Fruit fly (Drosophila melanogaster) whole organism, embryonic: ENCODE data around the gene Gr32a.

Experiments used
- Abd-B ChIP-seq: fragments of 200-800 bp; sonication (Bioruptor generic); optimal IDR thresholded peaks from 2 replicates; lab custom pipeline; 2018; ENCODE audit warnings: missing biosample characterization, mild to moderate bottlenecking, missing genetic modification characterization, moderate library complexity
- CG1024 ChIP-seq: fragments of 200-800 bp; sonication (Bioruptor generic); IDR thresholded peaks from 2 replicates; pipeline ENCODE4 v1.3.6; 2022; ENCODE audit warnings: missing biosample characterization, missing genetic modification characterization
- CG13894 ChIP-seq: fragments of 200-800 bp; sonication (Bioruptor generic); optimal IDR thresholded peaks from 3 replicates; lab custom pipeline; 2018; ENCODE audit warnings: missing biosample characterization, mild to moderate bottlenecking, missing genetic modification characterization, moderate library complexity
- CG14441 ChIP-seq: fragments of 200-800 bp; sonication (Bioruptor generic); IDR thresholded peaks from 2 replicates; pipeline ENCODE4 v1.3.6; 2022; ENCODE audit warnings: missing biosample characterization, missing genetic modification characterization
- CG14965 ChIP-seq: fragments of 200-800 bp; sonication (Bioruptor generic); optimal IDR thresholded peaks from 2 replicates; lab custom pipeline; 2016; ENCODE audit warnings: missing biosample characterization, missing genetic modification characterization, borderline replicate concordance
- CG15073 ChIP-seq: fragments of 200-800 bp; sonication (Bioruptor generic); optimal IDR thresholded peaks from 2 replicates; lab custom pipeline; 2016; ENCODE audit warnings: missing biosample characterization, missing genetic modification characterization
- CG15269 ChIP-seq: fragments of 200-800 bp; sonication (Bioruptor generic); optimal IDR thresholded peaks from 2 replicates; lab custom pipeline; 2018; ENCODE audit warnings: missing biosample characterization, mild to moderate bottlenecking, missing genetic modification characterization, moderate library complexity
- CG1529 ChIP-seq: fragments of 200-800 bp; sonication (Bioruptor generic); optimal IDR thresholded peaks from 3 replicates; lab custom pipeline; 2018; ENCODE audit warnings: missing biosample characterization, missing genetic modification characterization
- CG16815 ChIP-seq: fragments of 200-800 bp; sonication (Bioruptor generic); optimal IDR thresholded peaks from 3 replicates; lab custom pipeline; 2017; ENCODE audit warnings: missing biosample characterization, mild to moderate bottlenecking, missing genetic modification characterization
- CG17359 ChIP-seq: fragments of 200-800 bp; sonication (Bioruptor generic); optimal IDR thresholded peaks from 3 replicates; lab custom pipeline; 2018; ENCODE audit warnings: missing biosample characterization, mild to moderate bottlenecking, missing genetic modification characterization, moderate library complexity
- CG17829 ChIP-seq: fragments of 200-800 bp; optimal IDR thresholded peaks from 2 replicates; lab custom pipeline; 2019; ENCODE audit warnings: missing biosample characterization, mild to moderate bottlenecking, missing genetic modification characterization, moderate library complexity
- CG18262 ChIP-seq: fragments of 200-800 bp; optimal IDR thresholded peaks from 3 replicates; lab custom pipeline; 2019; ENCODE audit warnings: missing biosample characterization, mild to moderate bottlenecking, missing genetic modification characterization, moderate library complexity
- CG2120 ChIP-seq: fragments of 200-800 bp; sonication (Bioruptor generic); optimal IDR thresholded peaks from 3 replicates; lab custom pipeline; 2016; ENCODE audit warnings: missing biosample characterization, missing genetic modification characterization
- CG31224 ChIP-seq: fragments of 200-800 bp; sonication (Bioruptor generic); IDR thresholded peaks from 2 replicates; pipeline ENCODE4 v1.3.6; 2022; ENCODE audit warnings: missing biosample characterization, missing genetic modification characterization
- CG32772 ChIP-seq: fragments of 200-800 bp; sonication (Bioruptor generic); IDR thresholded peaks from 2 replicates; pipeline ENCODE4 v1.3.6; 2022; ENCODE audit warnings: missing biosample characterization, missing genetic modification characterization
- CG34224 ChIP-seq: fragments of 200-800 bp; sonication (Bioruptor generic); IDR thresholded peaks from 3 replicates; pipeline ENCODE4 v1.3.6; 2022; ENCODE audit warnings: missing biosample characterization, missing genetic modification characterization; ENCODE audit not compliant: partially characterized antibody
- CG3838 ChIP-seq: fragments of 200-800 bp; sonication (Bioruptor generic); optimal IDR thresholded peaks from 3 replicates; lab custom pipeline; 2016; ENCODE audit warnings: missing biosample characterization, missing genetic modification characterization
- CG3995 ChIP-seq: fragments of 200-800 bp; sonication (Bioruptor generic); optimal IDR thresholded peaks from 3 replicates; lab custom pipeline; 2016; ENCODE audit warnings: missing biosample characterization, missing genetic modification characterization
- CG4282 ChIP-seq: fragments of 200-800 bp; sonication (Bioruptor generic); optimal IDR thresholded peaks from 2 replicates; lab custom pipeline; 2016; ENCODE audit warnings: missing biosample characterization, missing genetic modification characterization
- CG6689 ChIP-seq: fragments of 200-800 bp; sonication (Bioruptor generic); IDR thresholded peaks from 2 replicates; pipeline ENCODE4 v1.3.6; 2022; ENCODE audit warnings: missing biosample characterization, missing genetic modification characterization
- CG6765 ChIP-seq: fragments of 200-800 bp; sonication (Bioruptor generic); optimal IDR thresholded peaks from 3 replicates; lab custom pipeline; 2017; ENCODE audit warnings: missing biosample characterization, mild to moderate bottlenecking, missing genetic modification characterization
- CG6854 ChIP-seq: fragments of 200-800 bp; sonication (Bioruptor generic); optimal IDR thresholded peaks from 3 replicates; lab custom pipeline; 2017; ENCODE audit warnings: missing biosample characterization, mild to moderate bottlenecking, missing genetic modification characterization
- CG8924 ChIP-seq: fragments of 200-800 bp; optimal IDR thresholded peaks from 3 replicates; lab custom pipeline; 2019; ENCODE audit warnings: missing biosample characterization, mild to moderate bottlenecking, missing genetic modification characterization, moderate library complexity
- CG9876 ChIP-seq: fragments of 200-800 bp; sonication (Bioruptor generic); optimal IDR thresholded peaks from 2 replicates; lab custom pipeline; 2016; ENCODE audit warnings: missing biosample characterization, missing genetic modification characterization
- D ChIP-seq, 2 experiments: fragments of 200-800 bp in 1 of 2; fragments of >200 bp in 1 of 2; sonication (Bioruptor generic) in 1 of 2; optimal IDR thresholded peaks; 2 replicates in 1 of 2; 3 replicates in 1 of 2; lab custom pipeline; 2017; ENCODE audit warnings: mild to moderate bottlenecking in 1 of 2, missing biosample characterization in 1 of 2, missing genetic modification characterization in 1 of 2, missing genetic modification reagents in 1 of 2
- E2f2 ChIP-seq: fragments of 200-800 bp; sonication (Bioruptor generic); IDR thresholded peaks from 2 replicates; pipeline ENCODE4 v1.3.6; 2022; ENCODE audit warnings: missing biosample characterization, missing genetic modification characterization
- GATAe ChIP-seq: fragments of 200-800 bp; sonication (Bioruptor generic); conservative IDR thresholded peaks from 2 replicates; pipeline ENCODE4 v1.3.6; 2022; ENCODE audit warnings: missing biosample characterization, missing genetic modification characterization
- HLH3B ChIP-seq: fragments of 200-800 bp; sonication (Bioruptor generic); IDR thresholded peaks from 2 replicates; pipeline ENCODE4 v1.3.6; 2022; ENCODE audit warnings: missing biosample characterization, missing genetic modification characterization
- HmgZ ChIP-seq: fragments of 200-800 bp; sonication (Bioruptor generic); optimal IDR thresholded peaks from 2 replicates; lab custom pipeline; 2018; ENCODE audit warnings: missing biosample characterization, mild to moderate bottlenecking, missing genetic modification characterization
- Hmx ChIP-seq: fragments of 200-800 bp; sonication (Bioruptor generic); optimal IDR thresholded peaks from 2 replicates; lab custom pipeline; 2016; ENCODE audit warnings: missing biosample characterization, missing genetic modification characterization
- Hr39 ChIP-seq: fragments of >200 bp; optimal IDR thresholded peaks from 2 replicates; lab custom pipeline; 2017
- Kr ChIP-seq: fragments of 200-800 bp; sonication (Bioruptor generic); optimal IDR thresholded peaks from 2 replicates; lab custom pipeline; 2017; ENCODE audit warnings: missing biosample characterization, mild to moderate bottlenecking, missing genetic modification characterization
- Lhr ChIP-seq: fragments of 200-800 bp; sonication (Bioruptor generic); optimal IDR thresholded peaks from 3 replicates; lab custom pipeline; 2017; ENCODE audit warnings: mild to moderate bottlenecking, missing biosample characterization, missing genetic modification reagents, missing genetic modification characterization
- Taf1 ChIP-seq: fragments of 200-800 bp; sonication (Bioruptor generic); IDR thresholded peaks from 2 replicates; pipeline ENCODE4 v1.3.6; 2022; ENCODE audit warnings: missing biosample characterization, missing genetic modification characterization
- Usf ChIP-seq: fragments of 200-800 bp; sonication (Bioruptor generic); optimal IDR thresholded peaks from 2 replicates; lab custom pipeline; 2017; ENCODE audit warnings: missing genotype, missing biosample characterization, missing genetic modification characterization
- Xrp1 ChIP-seq: fragments of 200-800 bp; sonication (Bioruptor generic); IDR thresholded peaks from 2 replicates; pipeline ENCODE4 v1.3.6; 2022; ENCODE audit warnings: missing biosample characterization, missing genetic modification characterization
- aop ChIP-seq: fragments of 200-800 bp; sonication (Bioruptor generic); IDR thresholded peaks from 2 replicates; pipeline ENCODE4 v1.3.6; 2022; ENCODE audit warnings: missing biosample characterization, missing genetic modification characterization
- bsh ChIP-seq, 2 experiments: fragments of 200-800 bp; sonication (Bioruptor generic); optimal IDR thresholded peaks; 2 replicates each; lab custom pipeline; 2017 to 2018; ENCODE audit warnings: mild to moderate bottlenecking in 2 of 2, missing biosample characterization in 2 of 2, missing genetic modification characterization in 2 of 2, moderate library complexity in 1 of 2
- cas ChIP-seq: fragments of 200-800 bp; sonication (Bioruptor generic); IDR thresholded peaks from 2 replicates; pipeline ENCODE4 v1.3.6; 2022; ENCODE audit warnings: missing biosample characterization, missing genetic modification characterization
- chn ChIP-seq: fragments of 200-800 bp; sonication (Bioruptor generic); optimal IDR thresholded peaks from 2 replicates; lab custom pipeline; 2016; ENCODE audit warnings: missing biosample characterization, missing genetic modification characterization
- da ChIP-seq: fragments of 200-800 bp; sonication (Bioruptor generic); optimal IDR thresholded peaks from 2 replicates; lab custom pipeline; 2016; ENCODE audit warnings: missing biosample characterization, missing genetic modification characterization
- dmrt11E ChIP-seq: fragments of 200-800 bp; sonication (Bioruptor generic); optimal IDR thresholded peaks from 3 replicates; lab custom pipeline; 2018; ENCODE audit warnings: missing biosample characterization, mild to moderate bottlenecking, missing genetic modification characterization, moderate library complexity
- fd3F ChIP-seq: fragments of 200-800 bp; sonication (Bioruptor generic); optimal IDR thresholded peaks from 2 replicates; lab custom pipeline; 2018; ENCODE audit warnings: missing biosample characterization, mild to moderate bottlenecking, missing genetic modification characterization, moderate library complexity
- gsb ChIP-seq: fragments of 200-800 bp; sonication (Bioruptor generic); IDR thresholded peaks from 2 replicates; pipeline ENCODE4 v1.3.6; 2022; ENCODE audit warnings: missing biosample characterization, missing genetic modification characterization
- jing ChIP-seq: fragments of 200-800 bp; sonication (Bioruptor generic); optimal IDR thresholded peaks from 2 replicates; lab custom pipeline; 2018; ENCODE audit warnings: missing biosample characterization, mild to moderate bottlenecking, missing genetic modification characterization
- maf-S ChIP-seq: fragments of 200-800 bp; sonication (Bioruptor generic); optimal IDR thresholded peaks from 2 replicates; lab custom pipeline; 2016; ENCODE audit warnings: missing biosample characterization, missing genetic modification characterization
- nerfin-2 ChIP-seq: fragments of 200-800 bp; sonication (Bioruptor generic); IDR thresholded peaks from 2 replicates; pipeline ENCODE4 v1.3.6; 2022; ENCODE audit warnings: missing biosample characterization, missing genetic modification characterization; ENCODE audit not compliant: partially characterized antibody
- pum ChIP-seq: fragments of 200-800 bp; sonication (Bioruptor generic); optimal IDR thresholded peaks from 2 replicates; lab custom pipeline; 2016; ENCODE audit warnings: missing biosample characterization, missing genetic modification characterization
- scrt ChIP-seq: fragments of 200-800 bp; sonication (Bioruptor generic); optimal IDR thresholded peaks from 2 replicates; lab custom pipeline; 2018; ENCODE audit warnings: missing biosample characterization, mild to moderate bottlenecking, missing genetic modification characterization, moderate library complexity
- tin ChIP-seq: fragments of 200-800 bp; sonication (Bioruptor generic); optimal IDR thresholded peaks from 3 replicates; lab custom pipeline; 2016; ENCODE audit warnings: missing biosample characterization, missing genetic modification characterization
- trem ChIP-seq: fragments of 200-800 bp; optimal IDR thresholded peaks from 3 replicates; lab custom pipeline; 2019; ENCODE audit warnings: missing biosample characterization, mild to moderate bottlenecking, missing genetic modification characterization, moderate library complexity

Gene Gr32a

dm6 chr2L:11106562-11106962, 7.3 kb upstream of the Gr32a start, which contains the start of gene Reps (continued):
- TF ChIP-seq tin (peak; percentile 99), CG14441 (GFP tag; lab: Robert Waterston, UW) (peak; percentile 99), CG2120 (GFP tag; lab: Kevin White, UChicago) (peak; percentile 99), CG14965 (GFP tag; lab: Kevin White, UChicago) (peak; percentile 75), CG8924 (tag; lab: Kevin White, UChicago) (peak; percentile 98), Usf (GFP tag; lab: Kevin White, UChicago) (peak; percentile 98), D (optimal IDR thresholded peaks at IDR 0.05; lab: Kevin White, UChicago) (no peak), D (GFP tag; optimal IDR thresholded peaks at IDR 0.05; lab: Kevin White, UChicago) (peak; percentile 99), CG9876 (peak; percentile 96), Hmx (GFP tag; lab: Kevin White, UChicago) (peak; percentile 96), gsb (GFP tag; lab: Robert Waterston, UW) (peak; percentile 97), CG15269 (tag; lab: Kevin White, UChicago) (peak; percentile 98), CG6765 (GFP tag; lab: Kevin White, UChicago) (peak; percentile 96), Lhr (GFP tag; lab: Kevin White, UChicago) (peak; percentile 96), CG17829 (peak; percentile 99), CG15073 (GFP tag; lab: Kevin White, UChicago) (peak; percentile 88), CG3995 (GFP tag; lab: Kevin White, UChicago) (peak; percentile 83), cas (GFP tag; lab: Robert Waterston, UW) (peak; percentile 98), pum (peak; percentile 98), fd3F (GFP tag; lab: Kevin White, UChicago) (peak; percentile 97), nerfin-2 (GFP tag; lab: Robert Waterston, UW) (peak; percentile 68), CG17359 (tag; lab: Kevin White, UChicago) (peak; percentile 98), CG31224 (GFP tag; lab: Robert Waterston, UW) (peak; percentile 97), CG1024 (GFP tag; lab: Robert Waterston, UW) (peak; percentile 96), GATAe (GFP tag; lab: Robert Waterston, UW) (peak; percentile 98), dmrt11E (tag; lab: Kevin White, UChicago) (peak; percentile 99), da (GFP tag; lab: Kevin White, UChicago) (peak; percentile 95), maf-S (GFP tag; lab: Kevin White, UChicago) (peak; percentile 97), CG18262 (peak; percentile 98), bsh (GFP tag; optimal IDR thresholded peaks at IDR 0.05; lab: Kevin White, UChicago) (peak; percentile 87 to 99), CG32772 (GFP tag; lab: Robert Waterston, UW) (peak; percentile 99), aop (GFP tag; lab: Robert Waterston, UW) (peak; percentile 91), scrt (GFP tag; lab: Kevin White, UChicago) (peak; percentile 95), CG6854 (GFP tag; lab: Kevin White, UChicago) (peak; percentile 97), jing (peak; percentile 97), Hr39 (lab: Kevin White, UChicago) (no peak), CG16815 (GFP tag; lab: Kevin White, UChicago) (peak; percentile 99), chn (peak; percentile 99), Xrp1 (peak; percentile 99), CG13894 (peak; percentile 97), trem (tag; lab: Kevin White, UChicago) (peak; percentile 97), CG4282 (GFP tag; lab: Kevin White, UChicago) (peak; percentile 92), CG3838 (GFP tag; lab: Kevin White, UChicago) (peak; percentile 97), Taf1 (peak; percentile 97), HmgZ (tag; lab: Kevin White, UChicago) (peak; percentile 99), CG1529 (GFP tag; lab: Kevin White, UChicago) (peak; percentile 96), CG6689 (GFP tag; lab: Robert Waterston, UW) (peak; percentile 100), Kr (GFP tag; lab: Kevin White, UChicago) (peak; percentile 63), CG34224 (peak; percentile 65), HLH3B (GFP tag; lab: Robert Waterston, UW) (peak; percentile 99), Abd-B (GFP tag; lab: Kevin White, UChicago) (peak; percentile 99), E2f2 (GFP tag; lab: Robert Waterston, UW) (peak; percentile 90)
